Fruit fly (Drosophila melanogaster): ENCODE data around the gene CtIP.
A peak's percentile ranks its signal among the peaks of the same experiment; 100 is the strongest.

The CtIP gene

DNA sequence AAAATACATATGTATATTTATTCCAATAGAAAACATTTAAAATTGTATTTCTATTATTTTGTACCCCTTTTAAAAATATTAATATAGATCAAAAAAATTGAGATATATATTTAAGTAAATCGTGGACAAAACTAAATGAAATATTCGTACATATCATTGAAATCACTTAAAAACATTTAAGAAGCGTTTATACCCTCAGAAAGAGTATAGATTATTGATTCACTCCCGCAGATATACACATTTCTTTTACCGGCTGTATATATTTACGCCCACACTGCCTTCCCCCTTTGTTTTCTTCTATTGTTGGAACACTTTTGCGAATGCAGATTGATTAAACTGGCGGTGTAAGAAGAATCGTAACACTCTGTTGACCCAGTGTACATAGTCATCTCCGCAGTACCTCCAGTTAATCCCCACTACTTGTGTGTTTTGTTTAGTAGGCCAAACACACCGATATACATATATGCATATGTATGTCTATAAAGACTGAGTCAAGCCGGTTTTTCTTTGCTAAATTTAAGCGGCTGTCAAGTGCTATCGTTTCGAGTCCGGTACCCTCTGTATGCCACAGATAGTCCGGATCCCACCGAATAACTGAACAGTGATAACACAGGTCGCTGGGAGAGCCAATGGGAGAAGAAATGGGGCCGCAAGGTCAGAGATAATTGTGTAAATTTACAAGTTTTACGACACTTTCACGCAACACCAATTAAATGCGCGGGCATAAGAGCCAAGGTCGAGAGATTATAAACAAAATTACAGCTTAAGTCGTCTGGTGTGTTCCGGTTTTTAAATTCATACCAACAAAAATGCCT is 35.7 kb downstream of the CtIP start (continued):
- TF ChIP-seq CkIIα-i1 (GFP tag; IDR thresholded peaks at IDR 0.05), result no peak
- TF ChIP-seq Hmr (GFP tag; optimal IDR thresholded peaks at IDR 0.05), result peak; percentile 67
- TF ChIP-seq mam (GFP tag; optimal IDR thresholded peaks at IDR 0.05), result peak; percentile 27
- peak; percentile 73 for TF ChIP-seq CG15011 (GFP tag; optimal IDR thresholded peaks at IDR 0.05)
- no peak for TF ChIP-seq CG13775 (GFP tag; optimal IDR thresholded peaks at IDR 0.05)
- peak; percentile 1 for TF ChIP-seq trem (tag; optimal IDR thresholded peaks at IDR 0.05)
- TF ChIP-seq jumu (GFP tag; optimal IDR thresholded peaks at IDR 0.05), result peak; percentile 38
- peak; percentile 83 for TF ChIP-seq CG8089 (GFP tag; optimal IDR thresholded peaks at IDR 0.05)
- peak; percentile 44 for TF ChIP-seq CG11723 (GFP tag; optimal IDR thresholded peaks at IDR 0.05)
- TF ChIP-seq CG4404 (GFP tag; IDR thresholded peaks at IDR 0.05), result no peak
- peak; percentile 86 for TF ChIP-seq ci (GFP tag; IDR thresholded peaks at IDR 0.05)
- TF ChIP-seq CG7357 (GFP tag; IDR thresholded peaks at IDR 0.05), result no peak
- TF ChIP-seq CG10565 (GFP tag; optimal IDR thresholded peaks at IDR 0.05), result no peak
- no peak for TF ChIP-seq nerfin-2 (GFP tag; IDR thresholded peaks at IDR 0.05; ENCODE audit: partially characterized antibody)
- no peak for TF ChIP-seq Sin3A (optimal IDR thresholded peaks at IDR 0.05)
- TF ChIP-seq CG3726 (GFP tag; IDR thresholded peaks at IDR 0.05), result no peak
- peak; percentile 12 for TF ChIP-seq CG10979 (tag; optimal IDR thresholded peaks at IDR 0.05)
- TF ChIP-seq cato (GFP tag; optimal IDR thresholded peaks at IDR 0.05; ENCODE audit: borderline replicate concordance), result peak; percentile 32
- peak; percentile 58 for TF ChIP-seq CG4707 (GFP tag; optimal IDR thresholded peaks at IDR 0.05)
- peak; percentile 49 for TF ChIP-seq Hsf (GFP tag; optimal IDR thresholded peaks at IDR 0.05)
- TF ChIP-seq corto (GFP tag; optimal IDR thresholded peaks at IDR 0.05), result no peak
- peak; percentile 31 for TF ChIP-seq CG4328 (GFP tag; optimal IDR thresholded peaks at IDR 0.05)
- no peak for TF ChIP-seq chn (GFP tag; optimal IDR thresholded peaks at IDR 0.05)
- TF ChIP-seq Abd-B (GFP tag; optimal IDR thresholded peaks at IDR 0.05), result peak; percentile 40
- peak; percentile 68 for TF ChIP-seq onecut (GFP tag; IDR thresholded peaks at IDR 0.05)
- TF ChIP-seq sima (GFP tag; optimal IDR thresholded peaks at IDR 0.05), result no peak
- no peak for TF ChIP-seq CG7372 (GFP tag; IDR thresholded peaks at IDR 0.05)
- TF ChIP-seq Dip2 (GFP tag; IDR thresholded peaks at IDR 0.05), result no peak
- TF ChIP-seq CG5245 (GFP tag; optimal IDR thresholded peaks at IDR 0.05), result no peak
- peak; percentile 68 for TF ChIP-seq CG12744 (GFP tag; optimal IDR thresholded peaks at IDR 0.05)
- TF ChIP-seq HmgZ (tag; optimal IDR thresholded peaks at IDR 0.05), result peak; percentile 14
- peak; percentile 38 for TF ChIP-seq Vsx1 (GFP tag; optimal IDR thresholded peaks at IDR 0.05)
- TF ChIP-seq luna (GFP tag; optimal IDR thresholded peaks at IDR 0.05), result peak; percentile 5
- TF ChIP-seq Side (GFP tag; optimal IDR thresholded peaks at IDR 0.05), result peak; percentile 61
- 0 out of 3 replicates have a peak, but pooled peaks have one; percentile 56 for TF ChIP-seq otp (GFP tag; IDR thresholded peaks at IDR 0.05)
- TF ChIP-seq CG13624 (GFP tag; optimal IDR thresholded peaks at IDR 0.05), result peak; percentile 0
- no peak for TF ChIP-seq HLH4C (GFP tag; IDR thresholded peaks at IDR 0.05; ENCODE audit: partially characterized antibody)
- peak; percentile 44 for TF ChIP-seq Spps (tag; optimal IDR thresholded peaks at IDR 0.05)
- TF ChIP-seq CG2678 (tag; optimal IDR thresholded peaks at IDR 0.05), result peak; percentile 67
- TF ChIP-seq pita (GFP tag; optimal IDR thresholded peaks at IDR 0.05), result no peak
- peak; percentile 75 for TF ChIP-seq HHEX (GFP tag; optimal IDR thresholded peaks at IDR 0.05)
- peak; percentile 64 for TF ChIP-seq CG17912 (GFP tag; optimal IDR thresholded peaks at IDR 0.05)
- TF ChIP-seq CG9609 (GFP tag; optimal IDR thresholded peaks at IDR 0.05), result peak; percentile 46
- TF ChIP-seq grn (GFP tag; optimal IDR thresholded peaks at IDR 0.05), result no peak
- TF ChIP-seq lola (GFP tag; optimal IDR thresholded peaks at IDR 0.05), result peak in 1 of 3 experiments; percentile 49
- peak; percentile 49; the same call in 2 of the 3 replicates for TF ChIP-seq CG11695 (GFP tag; IDR thresholded peaks at IDR 0.05)
- no peak for TF ChIP-seq ap (GFP tag; IDR thresholded peaks at IDR 0.05)
- no peak for TF ChIP-seq CG14441 (GFP tag; IDR thresholded peaks at IDR 0.05)
- TF ChIP-seq sd (tag; optimal IDR thresholded peaks at IDR 0.05), result no peak
